Worm (Caenorhabditis elegans) whole organism, late embryonic: ENCODE measurements around the gene mrps-23.

Experiments used
- ceh-30 ChIP-seq: fragments of 150-350 bp; optimal IDR thresholded peaks from 2 replicates; lab custom pipeline; 2014; ENCODE audit warnings: missing biosample characterization, missing genetic modification characterization
- ceh-45 ChIP-seq: fragments of 200-800 bp; sonication (Bioruptor generic); IDR thresholded peaks from 2 replicates; pipeline ENCODE4 v1.3.6; 2022; ENCODE audit warnings: missing genetic modification reagents, missing genetic modification characterization, missing compliant biosample characterization
- ceh-48 ChIP-seq: sonication (generic microtip); optimal IDR thresholded peaks from 2 replicates; lab custom pipeline; 2016; ENCODE audit warnings: missing genetic modification characterization, inconsistent platforms, missing compliant biosample characterization
- ceh-9 ChIP-seq: sonication (generic microtip); optimal IDR thresholded peaks from 2 replicates; lab custom pipeline; 2016; ENCODE audit warnings: mild to moderate bottlenecking, missing genetic modification characterization, inconsistent platforms, missing compliant biosample characterization
- lim-6 ChIP-seq: sonication (generic microtip); optimal IDR thresholded peaks from 2 replicates; lab custom pipeline; 2016; ENCODE audit warnings: missing genetic modification characterization, missing compliant biosample characterization
- nfya-1 ChIP-seq: sonication (generic microtip); optimal IDR thresholded peaks from 2 replicates; lab custom pipeline; 2017; ENCODE audit warnings: missing genetic modification characterization, mild to moderate bottlenecking, missing compliant biosample characterization, antibody characterized with exemption, moderate library complexity
- pha-4 ChIP-seq: fragments of 150-350 bp; optimal IDR thresholded peaks from 2 replicates; lab custom pipeline; 2018; ENCODE audit warnings: missing biosample characterization, missing genetic modification reagents, missing genetic modification characterization
- pros-1 ChIP-seq: fragments of 150-350 bp; optimal IDR thresholded peaks from 2 replicates; lab custom pipeline; 2014; ENCODE audit warnings: missing biosample characterization, missing genetic modification reagents, missing genetic modification characterization
- rnt-1 ChIP-seq: sonication (generic microtip); optimal IDR thresholded peaks from 2 replicates; lab custom pipeline; 2016; ENCODE audit warnings: missing genetic modification characterization, missing compliant biosample characterization
- unc-3 ChIP-seq, 2 experiments: fragments of 200-800 bp in 1 of 2; sonication (Bioruptor generic) in 1 of 2; sonication (generic microtip) in 1 of 2; conservative IDR thresholded peaks in 1 of 2; optimal IDR thresholded peaks in 1 of 2; 2 replicates each; pipeline versions ENCODE4 v1.3.6 to Lab custom; 2016 to 2022; ENCODE audit warnings: missing compliant biosample characterization in 2 of 2, missing genetic modification characterization in 2 of 2, missing genetic modification reagents in 1 of 2
- unc-86 ChIP-seq: sonication (generic microtip); optimal IDR thresholded peaks from 2 replicates; lab custom pipeline; 2016; ENCODE audit warnings: missing genetic modification characterization, missing compliant biosample characterization

- TF ChIP-seq pros-1 (tag; lab: Kevin White, UChicago) = no peak
- no peak for TF ChIP-seq pha-4 (tag; lab: Kevin White, UChicago)
- no peak for TF ChIP-seq rnt-1 (tag; lab: Kevin White, UChicago)
- no peak for TF ChIP-seq unc-86 (tag; lab: Kevin White, UChicago)
- TF ChIP-seq ceh-48 (tag; lab: Kevin White, UChicago) = no peak
- no peak for TF ChIP-seq ceh-45 (GFP tag; lab: Robert Waterston, UW)
- TF ChIP-seq ceh-9 (tag; lab: Kevin White, UChicago) = no peak
- no peak for TF ChIP-seq unc-3 (GFP tag; conservative IDR thresholded peaks at IDR 0.05; lab: Robert Waterston, UW)
- TF ChIP-seq unc-3 (tag; optimal IDR thresholded peaks at IDR 0.05; lab: Kevin White, UChicago) = no peak
- TF ChIP-seq ceh-30 (tag; lab: Kevin White, UChicago) = no peak
- TF ChIP-seq nfya-1 = no peak
- TF ChIP-seq lim-6 (tag; lab: Kevin White, UChicago) = no peak
Measured at ce11 chrIII:9513006-9513405, 10.5 kb downstream of the mrps-23 start.
